Worm (Caenorhabditis elegans): ENCODE data around the gene Y38E10A.3.

DNA sequence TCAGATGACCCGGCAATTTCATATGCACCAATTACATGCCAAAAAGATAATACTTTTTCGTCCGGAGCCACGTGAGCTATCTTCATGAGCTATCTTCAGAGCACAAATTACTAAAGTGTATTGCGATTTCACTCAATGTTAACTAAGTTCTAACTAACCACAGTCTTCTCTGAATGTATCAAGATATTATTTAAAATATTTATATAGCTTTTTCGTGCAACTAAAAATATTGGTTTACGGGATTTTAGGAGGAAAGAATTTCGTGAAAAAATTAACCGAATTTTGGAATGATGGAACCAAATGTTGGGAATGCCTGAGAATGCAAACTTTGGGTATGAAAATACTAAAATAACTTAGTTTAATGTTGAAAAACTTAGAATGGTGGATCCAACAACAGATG, 27.0 kb downstream of the Y38E10A.3 start, which contains the start of gene F49C5.16:
- TF ChIP-seq T22C8.4 (GFP tag; IDR thresholded peaks at IDR 0.05) (no peak), flt-1 (GFP tag; IDR thresholded peaks at IDR 0.05) (no peak), med-1 (GFP tag; optimal IDR thresholded peaks at IDR 0.05; ENCODE audit: insufficient read depth) (no peak), klf-2 (GFP tag; conservative IDR thresholded peaks at IDR 0.05) (no peak)
